Worm (Caenorhabditis elegans) whole organism, L2 larva: ENCODE results near the gene R09F10.8.
A peak's percentile ranks its signal among the peaks of the same experiment; 100 is the strongest.
"Not testable (repeated sequence)": the region's sequence is repeated elsewhere in the genome, so short reads cannot be mapped to it uniquely, and the experiment has no call there.

ENCODE experiments used
- C34F6.9 ChIP-seq: fragments of 150-350 bp; optimal IDR thresholded peaks from 2 replicates; lab custom pipeline; 2014; ENCODE audit warnings: missing biosample characterization, missing genetic modification characterization
- F13H6.1 ChIP-seq: sonication (generic microtip); optimal IDR thresholded peaks from 2 replicates; lab custom pipeline; 2016; ENCODE audit warnings: missing genetic modification characterization, missing compliant biosample characterization
- Y55F3AM.14 ChIP-seq: fragments of 200-800 bp; sonication (Bioruptor generic); optimal IDR thresholded peaks from 2 replicates; lab custom pipeline; 2018; ENCODE audit warnings: mild to moderate bottlenecking, missing genetic modification characterization, missing compliant biosample characterization
- ZK546.5 ChIP-seq: sonication (generic microtip); optimal IDR thresholded peaks from 2 replicates; lab custom pipeline; 2017; ENCODE audit warnings: missing biosample characterization, missing genetic modification characterization
- aly-2 ChIP-seq: fragments of 150-350 bp; optimal IDR thresholded peaks from 2 replicates; lab custom pipeline; 2014; ENCODE audit warnings: missing biosample characterization, missing genetic modification characterization
- ceh-16 ChIP-seq: fragments of 150-350 bp; optimal IDR thresholded peaks from 2 replicates; lab custom pipeline; 2014; ENCODE audit warnings: missing biosample characterization, missing genetic modification characterization
- ceh-82 ChIP-seq: fragments of 150-350 bp; optimal IDR thresholded peaks from 2 replicates; lab custom pipeline; 2014; ENCODE audit warnings: missing biosample characterization, missing genetic modification characterization
- dmd-4 ChIP-seq: sonication (generic microtip); optimal IDR thresholded peaks from 2 replicates; lab custom pipeline; 2017; ENCODE audit warnings: missing biosample characterization, missing genetic modification characterization
- egl-27 ChIP-seq: sonication (generic microtip); optimal IDR thresholded peaks from 3 replicates; lab custom pipeline; 2017; ENCODE audit warnings: missing biosample characterization, missing genetic modification reagents, missing genetic modification characterization
- elt-3 ChIP-seq: sonication (generic microtip); optimal IDR thresholded peaks from 2 replicates; lab custom pipeline; 2017; ENCODE audit warnings: missing biosample characterization, missing genetic modification characterization
- fos-1 ChIP-seq: fragments of 150-350 bp; optimal IDR thresholded peaks from 2 replicates; lab custom pipeline; 2014; ENCODE audit warnings: missing biosample characterization, missing genetic modification characterization
- gmeb-1 ChIP-seq: fragments of 150-350 bp; optimal IDR thresholded peaks from 2 replicates; lab custom pipeline; 2014; ENCODE audit warnings: missing biosample characterization, missing genetic modification characterization
- lin-13 ChIP-seq: fragments of 150-350 bp; optimal IDR thresholded peaks from 2 replicates; lab custom pipeline; 2014; ENCODE audit warnings: missing biosample characterization, missing genetic modification reagents, missing genetic modification characterization
- lin-39 ChIP-seq: fragments of 150-350 bp; optimal IDR thresholded peaks from 2 replicates; lab custom pipeline; 2014; ENCODE audit warnings: missing biosample characterization, missing genetic modification reagents, missing genetic modification characterization
- lsy-2 ChIP-seq, 2 experiments: fragments of 150-350 bp in 1 of 2; sonication (generic microtip) in 1 of 2; optimal IDR thresholded peaks; 2 replicates each; lab custom pipeline; 2014 to 2017; ENCODE audit warnings: missing biosample characterization in 2 of 2, missing genetic modification characterization in 2 of 2
- mab-5 ChIP-seq: fragments of 150-350 bp; optimal IDR thresholded peaks from 2 replicates; lab custom pipeline; 2014; ENCODE audit warnings: missing biosample characterization, missing genetic modification characterization
- mdl-1 ChIP-seq, 2 experiments: fragments of 150-350 bp in 1 of 2; sonication (generic microtip) in 1 of 2; optimal IDR thresholded peaks; 2 replicates each; lab custom pipeline; 2017; ENCODE audit warnings: missing biosample characterization in 2 of 2, missing genetic modification characterization in 2 of 2
- nhr-10 ChIP-seq: sonication (generic microtip); optimal IDR thresholded peaks from 2 replicates; lab custom pipeline; 2017; ENCODE audit warnings: missing biosample characterization, missing genetic modification characterization
- nhr-11 ChIP-seq: fragments of 150-350 bp; optimal IDR thresholded peaks from 2 replicates; lab custom pipeline; 2014; ENCODE audit warnings: missing biosample characterization, missing genetic modification characterization
- nhr-12 ChIP-seq: fragments of 150-350 bp; optimal IDR thresholded peaks from 2 replicates; lab custom pipeline; 2014; ENCODE audit warnings: missing biosample characterization, missing genetic modification characterization
- nhr-129 ChIP-seq: fragments of 150-350 bp; optimal IDR thresholded peaks from 2 replicates; lab custom pipeline; 2014; ENCODE audit warnings: missing biosample characterization, missing genetic modification characterization
- nhr-23 ChIP-seq: fragments of 150-350 bp; optimal IDR thresholded peaks from 2 replicates; lab custom pipeline; 2014; ENCODE audit warnings: missing biosample characterization, missing genetic modification reagents, missing genetic modification characterization
- nhr-237 ChIP-seq: fragments of 150-350 bp; optimal IDR thresholded peaks from 2 replicates; lab custom pipeline; 2014; ENCODE audit warnings: missing biosample characterization, missing genetic modification characterization
- nhr-25 ChIP-seq: fragments of 150-350 bp; sonication (generic microtip); optimal IDR thresholded peaks from 3 replicates; lab custom pipeline; 2014; ENCODE audit warnings: missing biosample characterization, missing genetic modification characterization
- nhr-77 ChIP-seq: fragments of 150-350 bp; optimal IDR thresholded peaks from 2 replicates; lab custom pipeline; 2014; ENCODE audit warnings: missing biosample characterization, missing genetic modification characterization
- peb-1 ChIP-seq: fragments of 150-350 bp; optimal IDR thresholded peaks from 2 replicates; lab custom pipeline; 2014; ENCODE audit warnings: missing biosample characterization, missing genetic modification characterization
- sem-4 ChIP-seq: fragments of 150-350 bp; optimal IDR thresholded peaks from 2 replicates; lab custom pipeline; 2014; ENCODE audit warnings: missing biosample characterization, missing genetic modification reagents, missing genetic modification characterization
- skn-1 ChIP-seq: sonication (generic microtip); optimal IDR thresholded peaks from 2 replicates; lab custom pipeline; 2017; ENCODE audit warnings: missing biosample characterization, missing genetic modification characterization
- snpc-4 ChIP-seq: fragments of 150-350 bp; optimal IDR thresholded peaks from 2 replicates; lab custom pipeline; 2014; ENCODE audit warnings: missing biosample characterization, missing genetic modification characterization
- unc-39 ChIP-seq: fragments of 150-350 bp; optimal IDR thresholded peaks from 2 replicates; lab custom pipeline; 2014; ENCODE audit warnings: missing biosample characterization, missing genetic modification characterization
- unc-55 ChIP-seq: fragments of 150-350 bp; sonication (generic microtip); optimal IDR thresholded peaks from 3 replicates; lab custom pipeline; 2014; ENCODE audit warnings: missing biosample characterization, missing genetic modification reagents, missing genetic modification characterization
- unc-62 ChIP-seq: fragments of 150-350 bp; optimal IDR thresholded peaks from 2 replicates; lab custom pipeline; 2014; ENCODE audit warnings: missing biosample characterization, missing genetic modification reagents, missing genetic modification characterization
- ztf-1 ChIP-seq: fragments of 200-800 bp; sonication (Bioruptor generic); conservative IDR thresholded peaks from 2 replicates; pipeline ENCODE4 v1.3.6; 2022; ENCODE audit warnings: missing genetic modification characterization, missing compliant biosample characterization
- ztf-4 ChIP-seq: fragments of 150-350 bp; optimal IDR thresholded peaks from 2 replicates; lab custom pipeline; 2014; ENCODE audit warnings: missing biosample characterization, missing genetic modification characterization

R09F10.8 gene

ce11 chrX:8340393-8340792 is 14.1 kb upstream of the R09F10.8 start, which contains the start of gene F55E10.2:
Gene F55E10.2, plus strand, starts transcription at chrX:8340693.
- no peak for TF ChIP-seq lsy-2 (tag; optimal IDR thresholded peaks at IDR 0.05; lab: Kevin White, UChicago)
- no peak for TF ChIP-seq nhr-25
- no peak for TF ChIP-seq nhr-129 (tag; lab: Kevin White, UChicago)
- no peak for TF ChIP-seq ztf-1 (GFP tag; lab: Robert Waterston, UW)
- TF ChIP-seq fos-1 (tag; lab: Kevin White, UChicago), result no peak
- no peak for TF ChIP-seq nhr-23 (tag; lab: Kevin White, UChicago)
- TF ChIP-seq, all 48 proteins: peak for 0

- TF ChIP-seq nhr-10 (tag; lab: Kevin White, UChicago), result no peak
- no peak for TF ChIP-seq nhr-77 (tag; lab: Kevin White, UChicago)
- TF ChIP-seq unc-62 (GFP tag; lab: Kevin White, UChicago), result no peak
- no peak for TF ChIP-seq nhr-11 (tag; lab: Kevin White, UChicago)
- TF ChIP-seq ZK546.5 (tag; lab: Kevin White, UChicago), result no peak
- TF ChIP-seq nhr-129 (tag; lab: Kevin White, UChicago), result no peak
- no peak for TF ChIP-seq fos-1 (tag; lab: Kevin White, UChicago)
- no peak for TF ChIP-seq dmd-4 (tag; lab: Kevin White, UChicago)
- no peak for TF ChIP-seq lin-13 (GFP tag; lab: Kevin White, UChicago)
- TF ChIP-seq Y55F3AM.14 (GFP tag; lab: Kevin White, UChicago), result no peak
- no peak for TF ChIP-seq peb-1 (tag; lab: Kevin White, UChicago)
- no peak for TF ChIP-seq ceh-16 (tag; lab: Kevin White, UChicago)
- TF ChIP-seq mab-5 (tag; lab: Kevin White, UChicago), result no peak
- TF ChIP-seq lin-39 (tag; lab: Kevin White, UChicago), result no peak
- TF ChIP-seq ztf-4 (tag; lab: Kevin White, UChicago), result no peak
- no peak for TF ChIP-seq egl-27 (tag; lab: Kevin White, UChicago)
- no peak for TF ChIP-seq ceh-82
- TF ChIP-seq, all 48 proteins: peak for 0
These were observed 1.5 kb upstream of the R09F10.8 start, which contains the start of gene F55E10.4 for ce11 chrX:8327800-8328199. Gene F55E10.4, minus strand, starts transcription at chrX:8327900.

- TF ChIP-seq skn-1 (tag; lab: Kevin White, UChicago) (no peak), unc-55 (GFP tag; lab: Kevin White, UChicago) (no peak), fos-1 (tag; lab: Kevin White, UChicago) (peak; percentile 51), nhr-129 (tag; lab: Kevin White, UChicago) (no peak)
These were observed 2.9 kb downstream of the R09F10.8 start, which contains the start of gene R09F10.1 for ce11 chrX:8323371-8323770. Gene R09F10.1, plus strand, starts transcription at chrX:8323592.

DNA sequence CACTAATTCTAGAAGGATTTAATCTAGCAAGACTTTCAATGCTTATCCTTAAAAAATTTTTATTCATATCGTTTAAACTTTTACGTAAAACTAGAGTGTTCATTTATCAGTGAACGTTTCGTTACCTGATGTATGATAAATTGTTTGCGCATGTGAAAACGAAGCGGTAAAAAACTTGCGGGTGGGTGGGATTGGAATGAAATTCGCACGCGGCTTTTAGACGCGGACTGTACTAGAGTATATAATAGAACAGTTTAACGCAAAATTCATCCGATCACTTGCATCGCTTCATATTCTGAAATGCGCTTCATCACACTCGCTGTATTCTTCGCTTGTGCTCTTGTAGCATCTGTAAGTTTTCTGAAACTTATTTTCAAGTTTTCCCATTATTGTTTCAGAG is 4.4 kb downstream of the R09F10.8 start, which contains the start of gene abu-9:
abu-9 (plus strand) TSS at position 301 of the 400 bp plus-strand sequence.
- TF ChIP-seq elt-3 (tag; lab: Kevin White, UChicago); unc-39; nhr-11 (tag; lab: Kevin White, UChicago): not testable (repeated sequence)

DNA sequence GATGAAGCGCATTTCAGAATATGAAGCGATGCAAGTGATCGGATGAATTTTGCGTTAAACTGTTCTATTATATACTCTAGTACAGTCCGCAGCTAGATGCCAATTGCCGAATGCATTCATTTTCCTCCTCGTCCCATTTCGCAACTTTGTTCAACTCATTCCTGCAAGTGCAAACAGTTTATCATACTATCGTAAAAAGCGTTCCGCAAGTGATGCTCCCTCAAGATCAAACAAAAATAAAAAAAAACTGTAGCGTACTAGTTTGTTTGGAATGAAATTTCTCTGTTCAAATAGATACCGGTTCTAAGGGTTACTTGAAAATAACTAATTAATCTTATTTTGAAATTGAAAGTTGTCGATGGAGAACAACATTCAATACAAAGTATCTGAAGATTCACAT is 5.4 kb downstream of the R09F10.8 start, which contains the start of gene pqn-57:
pqn-57 (minus strand) TSS at position 101 of the 400 bp plus-strand sequence.
- TF ChIP-seq egl-27 (tag; lab: Kevin White, UChicago), result no peak
- no peak for TF ChIP-seq gmeb-1 (tag; lab: Kevin White, UChicago)
- no peak for TF ChIP-seq nhr-10 (tag; lab: Kevin White, UChicago)
- TF ChIP-seq nhr-25, result no peak
- no peak for TF ChIP-seq elt-3 (tag; lab: Kevin White, UChicago)
- TF ChIP-seq snpc-4, result no peak
- TF ChIP-seq ceh-82, result no peak
- no peak for TF ChIP-seq nhr-12 (tag; lab: Kevin White, UChicago)

- no peak for TF ChIP-seq nhr-237 (tag; lab: Kevin White, UChicago)
These were observed 7.3 kb downstream of the R09F10.8 start, which contains the start of gene srh-11 for ce11 chrX:8318950-8319349. Gene srh-11, minus strand, starts transcription at chrX:8319050.

DNA sequence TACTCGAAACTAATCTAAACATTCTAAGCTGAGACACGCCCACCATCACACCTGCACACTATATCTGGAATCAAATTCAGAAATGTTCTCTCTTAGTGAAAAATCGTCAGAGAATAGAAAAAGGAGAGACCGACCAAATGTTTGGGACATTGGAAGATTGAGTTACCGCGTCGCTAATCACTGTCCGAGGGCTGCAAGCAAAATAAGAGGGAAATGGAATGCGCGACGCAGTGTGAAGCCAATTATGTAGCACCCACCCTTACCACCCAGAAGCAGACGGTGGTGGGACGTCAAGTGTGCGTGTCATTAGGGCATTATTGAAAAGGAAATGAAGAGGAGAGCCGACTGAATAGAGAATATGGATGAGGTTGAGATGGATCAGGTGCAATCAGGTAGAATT is 14.7 kb downstream of the R09F10.8 start:
- no peak for TF ChIP-seq sem-4 (tag; lab: Kevin White, UChicago)
- TF ChIP-seq mdl-1 (tag; optimal IDR thresholded peaks at IDR 0.05; lab: Kevin White, UChicago), result no peak
- TF ChIP-seq elt-3 (tag; lab: Kevin White, UChicago), result no peak
- no peak for TF ChIP-seq unc-39
- TF ChIP-seq nhr-10 (tag; lab: Kevin White, UChicago), result no peak
- TF ChIP-seq unc-62 (GFP tag; lab: Kevin White, UChicago), result no peak
- no peak for TF ChIP-seq egl-27 (tag; lab: Kevin White, UChicago)
- TF ChIP-seq fos-1 (tag; lab: Kevin White, UChicago), result no peak
- TF ChIP-seq F13H6.1 (tag; lab: Kevin White, UChicago), result no peak
- TF ChIP-seq aly-2 (tag; lab: Kevin White, UChicago), result no peak
- TF ChIP-seq Y55F3AM.14 (GFP tag; lab: Kevin White, UChicago), result no peak
- TF ChIP-seq ceh-82, result no peak
- no peak for TF ChIP-seq C34F6.9
- no peak for TF ChIP-seq nhr-11 (tag; lab: Kevin White, UChicago)
- no peak for TF ChIP-seq ztf-1 (GFP tag; lab: Robert Waterston, UW)
- TF ChIP-seq lin-39 (tag; lab: Kevin White, UChicago), result no peak
